Worm (Caenorhabditis elegans) whole organism, L3 larva: ENCODE measurements around the gene C06A1.3.

Experiments used
- egl-27 ChIP-seq: sonication (generic microtip); optimal IDR thresholded peaks from 4 replicates; lab custom pipeline; 2017; ENCODE audit warnings: missing biosample characterization, missing genetic modification reagents, missing genetic modification characterization
- egl-5 ChIP-seq: fragments of 150-350 bp; optimal IDR thresholded peaks from 2 replicates; lab custom pipeline; 2017; ENCODE audit warnings: missing biosample characterization, missing genetic modification reagents, missing genetic modification characterization, inconsistent platforms
- fos-1 ChIP-seq: fragments of 150-350 bp; optimal IDR thresholded peaks from 2 replicates; lab custom pipeline; 2014; ENCODE audit warnings: missing biosample characterization, missing genetic modification characterization
- lin-39 ChIP-seq: fragments of 150-350 bp; optimal IDR thresholded peaks from 2 replicates; lab custom pipeline; 2018; ENCODE audit warnings: missing biosample characterization, missing genetic modification reagents, missing genetic modification characterization
- mdl-1 ChIP-seq: fragments of 150-350 bp; optimal IDR thresholded peaks from 2 replicates; lab custom pipeline; 2014; ENCODE audit warnings: missing biosample characterization, missing genetic modification characterization
- nhr-11 ChIP-seq: fragments of 150-350 bp; optimal IDR thresholded peaks from 2 replicates; lab custom pipeline; 2014; ENCODE audit warnings: missing biosample characterization, missing genetic modification characterization
- nhr-237 ChIP-seq: fragments of 150-350 bp; optimal IDR thresholded peaks from 2 replicates; lab custom pipeline; 2014; ENCODE audit warnings: missing biosample characterization, missing genetic modification characterization
- nhr-28 ChIP-seq: fragments of 150-350 bp; optimal IDR thresholded peaks from 2 replicates; lab custom pipeline; 2014; ENCODE audit warnings: missing biosample characterization, missing genetic modification characterization
- pha-4 ChIP-seq: fragments of 150-350 bp; optimal IDR thresholded peaks from 2 replicates; lab custom pipeline; 2014; ENCODE audit warnings: missing biosample characterization, missing genetic modification reagents, missing genetic modification characterization
- pqm-1 ChIP-seq: fragments of 150-350 bp; optimal IDR thresholded peaks from 2 replicates; lab custom pipeline; 2017; ENCODE audit warnings: missing biosample characterization, missing genetic modification characterization, inconsistent platforms
- tbx-2 ChIP-seq: sonication (generic microtip); optimal IDR thresholded peaks from 2 replicates; lab custom pipeline; 2016; ENCODE audit warnings: mild to moderate bottlenecking, missing genetic modification characterization, missing compliant biosample characterization

ce11 chrII:10546784-10547087 lies 25.3 kb upstream of the C06A1.3 start:
- TF ChIP-seq nhr-11 (tag; lab: Kevin White, UChicago) = peak; percentile 3
- TF ChIP-seq pqm-1 (tag; lab: Kevin White, UChicago) = no peak
- no peak for TF ChIP-seq pha-4 (tag; lab: Kevin White, UChicago)
- no peak for TF ChIP-seq egl-27 (tag; lab: Kevin White, UChicago)
- TF ChIP-seq lin-39 = peak; percentile 14
- no peak for TF ChIP-seq fos-1 (tag; lab: Kevin White, UChicago)
- TF ChIP-seq tbx-2 (tag; lab: Kevin White, UChicago) = no peak
- no peak for TF ChIP-seq nhr-28 (tag; lab: Kevin White, UChicago)
- TF ChIP-seq egl-5 (tag; lab: Kevin White, UChicago) = no peak
- TF ChIP-seq mdl-1 (tag; lab: Kevin White, UChicago) = no peak
- no peak for TF ChIP-seq nhr-237 (tag; lab: Kevin White, UChicago)
